Worm (Caenorhabditis elegans) whole organism, L2 larva: ENCODE results near the gene ZK1236.9.
A peak's percentile ranks its signal among the peaks of the same experiment; 100 is the strongest.

Experiments
- blmp-1 ChIP-seq: sonication (generic microtip); optimal IDR thresholded peaks from 2 replicates; lab custom pipeline; 2017; ENCODE audit warnings: missing genetic modification characterization, mild to moderate bottlenecking, missing compliant biosample characterization, antibody characterized with exemption, moderate library complexity; ENCODE audit not compliant: insufficient read depth
- skn-1 ChIP-seq: sonication (generic microtip); optimal IDR thresholded peaks from 2 replicates; lab custom pipeline; 2017; ENCODE audit warnings: missing biosample characterization, missing genetic modification characterization
- ztf-4 ChIP-seq: fragments of 150-350 bp; optimal IDR thresholded peaks from 2 replicates; lab custom pipeline; 2014; ENCODE audit warnings: missing biosample characterization, missing genetic modification characterization

- TF ChIP-seq blmp-1 (tag; lab: Kevin White, UChicago) (no peak), ztf-4 (tag; lab: Kevin White, UChicago) (peak; percentile 74), skn-1 (tag; lab: Kevin White, UChicago) (peak; percentile 53)
These were observed 14.3 kb upstream of the ZK1236.9 start, which contains the start of gene mrpl-32 for ce11 chrIII:8449160-8449807.
